Worm (Caenorhabditis elegans) whole organism, L3 larva: ENCODE data around the gene K09C4.7.

Experiments used
- ZK546.5 ChIP-seq: sonication (generic microtip); optimal IDR thresholded peaks from 2 replicates; lab custom pipeline; 2017; ENCODE audit warnings: missing biosample characterization, missing genetic modification characterization
- aly-2 ChIP-seq: fragments of 150-350 bp; optimal IDR thresholded peaks from 2 replicates; lab custom pipeline; 2014; ENCODE audit warnings: missing biosample characterization, missing genetic modification characterization
- ceh-16 ChIP-seq: sonication (generic microtip); optimal IDR thresholded peaks from 2 replicates; lab custom pipeline; 2017; ENCODE audit warnings: missing biosample characterization, missing genetic modification characterization
- ceh-82 ChIP-seq: fragments of 150-350 bp; optimal IDR thresholded peaks from 2 replicates; lab custom pipeline; 2014; ENCODE audit warnings: missing biosample characterization, missing genetic modification characterization
- daf-12 ChIP-seq: fragments of 150-350 bp; optimal IDR thresholded peaks from 2 replicates; lab custom pipeline; 2014; ENCODE audit warnings: missing biosample characterization, missing genetic modification reagents, missing genetic modification characterization
- egl-27 ChIP-seq: sonication (generic microtip); optimal IDR thresholded peaks from 4 replicates; lab custom pipeline; 2017; ENCODE audit warnings: missing biosample characterization, missing genetic modification reagents, missing genetic modification characterization
- egl-5 ChIP-seq: fragments of 150-350 bp; optimal IDR thresholded peaks from 2 replicates; lab custom pipeline; 2017; ENCODE audit warnings: missing biosample characterization, missing genetic modification reagents, missing genetic modification characterization, inconsistent platforms
- elt-1 ChIP-seq: fragments of 150-350 bp; optimal IDR thresholded peaks from 2 replicates; lab custom pipeline; 2014; ENCODE audit warnings: missing biosample characterization, missing genetic modification characterization
- elt-2 ChIP-seq: sonication (generic microtip); optimal IDR thresholded peaks from 2 replicates; lab custom pipeline; 2016; ENCODE audit warnings: missing genetic modification reagents, mild to moderate bottlenecking, missing genetic modification characterization, missing compliant biosample characterization
- elt-3 ChIP-seq, 3 experiments: fragments of 150-350 bp in 1 of 3; sonication (generic microtip) in 2 of 3; optimal IDR thresholded peaks; 2 replicates in 2 of 3; 4 replicates in 1 of 3; lab custom pipeline; 2014 to 2017; ENCODE audit warnings: missing biosample characterization in 3 of 3, missing genetic modification characterization in 3 of 3
- fkh-10 ChIP-seq: sonication (generic microtip); optimal IDR thresholded peaks from 2 replicates; lab custom pipeline; 2017; ENCODE audit warnings: missing biosample characterization, missing genetic modification reagents, missing genetic modification characterization
- fkh-2 ChIP-seq: fragments of 150-350 bp; optimal IDR thresholded peaks from 2 replicates; lab custom pipeline; 2014; ENCODE audit warnings: missing biosample characterization, missing genetic modification reagents, missing genetic modification characterization
- fos-1 ChIP-seq: fragments of 150-350 bp; optimal IDR thresholded peaks from 2 replicates; lab custom pipeline; 2014; ENCODE audit warnings: missing biosample characterization, missing genetic modification characterization
- lin-15B ChIP-seq: fragments of 150-350 bp; optimal IDR thresholded peaks from 2 replicates; lab custom pipeline; 2014; ENCODE audit warnings: missing biosample characterization, missing genetic modification characterization
- lin-39 ChIP-seq: fragments of 150-350 bp; optimal IDR thresholded peaks from 2 replicates; lab custom pipeline; 2018; ENCODE audit warnings: missing biosample characterization, missing genetic modification reagents, missing genetic modification characterization
- lsy-12 ChIP-seq: sonication (generic microtip); optimal IDR thresholded peaks from 2 replicates; lab custom pipeline; 2016; ENCODE audit warnings: mild to moderate bottlenecking, missing genetic modification characterization, missing compliant biosample characterization
- mml-1 ChIP-seq: fragments of 150-350 bp; sonication (generic microtip); optimal IDR thresholded peaks from 3 replicates; lab custom pipeline; 2014; ENCODE audit warnings: missing biosample characterization, missing genetic modification characterization
- nfya-1 ChIP-seq: sonication (generic microtip); optimal IDR thresholded peaks from 2 replicates; lab custom pipeline; 2017; ENCODE audit warnings: missing genetic modification characterization, mild to moderate bottlenecking, missing compliant biosample characterization, antibody characterized with exemption, moderate library complexity; ENCODE audit not compliant: insufficient read depth
- nhr-11 ChIP-seq: fragments of 150-350 bp; optimal IDR thresholded peaks from 2 replicates; lab custom pipeline; 2014; ENCODE audit warnings: missing biosample characterization, missing genetic modification characterization
- nhr-12 ChIP-seq: fragments of 150-350 bp; optimal IDR thresholded peaks from 2 replicates; lab custom pipeline; 2014; ENCODE audit warnings: missing biosample characterization, missing genetic modification characterization
- nhr-23 ChIP-seq: fragments of 150-350 bp; optimal IDR thresholded peaks from 2 replicates; lab custom pipeline; 2014; ENCODE audit warnings: missing biosample characterization, missing genetic modification reagents, missing genetic modification characterization
- nhr-237 ChIP-seq: fragments of 150-350 bp; optimal IDR thresholded peaks from 2 replicates; lab custom pipeline; 2014; ENCODE audit warnings: missing biosample characterization, missing genetic modification characterization
- nhr-25 ChIP-seq: sonication (generic microtip); optimal IDR thresholded peaks from 2 replicates; lab custom pipeline; 2017; ENCODE audit warnings: missing biosample characterization, missing genetic modification characterization
- nhr-43 ChIP-seq: sonication (generic microtip); optimal IDR thresholded peaks from 2 replicates; lab custom pipeline; 2016; ENCODE audit warnings: mild to moderate bottlenecking, missing genetic modification characterization, missing compliant biosample characterization; ENCODE audit not compliant: poor library complexity, severe bottlenecking
- nhr-67 ChIP-seq: fragments of 150-350 bp; optimal IDR thresholded peaks from 2 replicates; lab custom pipeline; 2014; ENCODE audit warnings: missing biosample characterization, missing genetic modification characterization
- nhr-77 ChIP-seq: fragments of 150-350 bp; optimal IDR thresholded peaks from 2 replicates; lab custom pipeline; 2014; ENCODE audit warnings: missing biosample characterization, missing genetic modification characterization
- pha-4 ChIP-seq: fragments of 150-350 bp; optimal IDR thresholded peaks from 2 replicates; lab custom pipeline; 2014; ENCODE audit warnings: missing biosample characterization, missing genetic modification reagents, missing genetic modification characterization
- pqm-1 ChIP-seq: fragments of 150-350 bp; optimal IDR thresholded peaks from 2 replicates; lab custom pipeline; 2017; ENCODE audit warnings: missing biosample characterization, missing genetic modification characterization, inconsistent platforms
- sea-2 ChIP-seq: fragments of 150-350 bp; sonication (generic microtip); optimal IDR thresholded peaks from 4 replicates; lab custom pipeline; 2014; ENCODE audit warnings: missing biosample characterization, missing genetic modification reagents, missing genetic modification characterization
- skn-1 ChIP-seq: fragments of 150-350 bp; optimal IDR thresholded peaks from 2 replicates; lab custom pipeline; 2014; ENCODE audit warnings: missing biosample characterization, missing genetic modification characterization
- tbx-2 ChIP-seq: sonication (generic microtip); optimal IDR thresholded peaks from 2 replicates; lab custom pipeline; 2016; ENCODE audit warnings: mild to moderate bottlenecking, missing genetic modification characterization, missing compliant biosample characterization
- unc-39 ChIP-seq: sonication (generic microtip); optimal IDR thresholded peaks from 4 replicates; lab custom pipeline; 2017; ENCODE audit warnings: missing biosample characterization, missing genetic modification characterization
- zag-1 ChIP-seq: fragments of 150-350 bp; optimal IDR thresholded peaks from 2 replicates; lab custom pipeline; 2014; ENCODE audit warnings: missing biosample characterization, missing genetic modification characterization
- ztf-11 ChIP-seq: fragments of 150-350 bp; optimal IDR thresholded peaks from 2 replicates; lab custom pipeline; 2014; ENCODE audit warnings: missing biosample characterization, missing genetic modification characterization
- ztf-4 ChIP-seq: fragments of 150-350 bp; optimal IDR thresholded peaks from 2 replicates; lab custom pipeline; 2014; ENCODE audit warnings: missing biosample characterization, missing genetic modification characterization

K09C4.7 gene

DNA sequence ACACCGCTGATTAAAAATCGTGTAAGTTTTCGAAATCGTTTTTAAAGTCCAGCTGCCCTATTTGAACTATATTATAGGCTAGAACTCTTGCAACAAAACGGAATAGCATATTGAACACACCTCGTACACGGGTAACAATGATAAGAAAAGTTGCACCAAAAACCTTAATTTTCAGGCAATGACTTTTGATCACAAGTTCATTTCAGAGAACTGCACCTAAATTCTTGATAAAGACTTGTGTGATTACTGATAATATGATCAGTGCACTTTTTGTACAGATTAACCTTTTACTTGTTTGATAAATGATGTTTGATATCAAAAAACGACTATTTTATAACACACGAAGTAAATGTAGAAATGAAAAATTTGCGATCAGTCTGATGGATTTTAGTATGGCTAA, 25.1 kb downstream of the K09C4.7 start:
- TF ChIP-seq sea-2 (GFP tag; lab: Kevin White, UChicago) (no peak), nhr-43 (tag; lab: Kevin White, UChicago) (no peak), pqm-1 (tag; lab: Kevin White, UChicago) (peak; percentile 87), elt-2 (tag; lab: Kevin White, UChicago) (peak; percentile 88), zag-1 (tag; lab: Kevin White, UChicago) (no peak)

DNA sequence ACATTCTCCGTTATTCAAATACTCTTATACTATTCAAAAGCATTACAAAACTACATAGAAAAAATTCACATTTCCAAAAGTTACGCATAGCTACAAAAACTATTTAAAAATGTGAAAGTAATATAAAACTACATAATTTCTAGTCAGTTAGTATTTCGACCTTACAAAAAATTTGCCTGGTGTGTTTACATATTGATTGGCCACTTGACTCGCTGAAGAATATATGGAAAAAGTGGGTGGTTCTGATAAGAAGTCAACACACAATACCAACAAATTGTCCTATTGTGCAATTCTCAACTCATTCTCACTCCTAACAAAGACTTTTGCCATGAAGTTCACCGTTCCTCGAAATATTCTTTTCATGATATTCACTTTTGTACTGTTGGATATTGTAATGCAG, 25.9 kb downstream of the K09C4.7 start, which contains the start of gene K09C4.1:
Gene K09C4.1 (plus strand): TSS at position 301 of the 400 bp plus-strand sequence.
- TF ChIP-seq daf-12 (tag; lab: Kevin White, UChicago) = no peak
- TF ChIP-seq nhr-25 (tag; lab: Kevin White, UChicago) = no peak
- TF ChIP-seq egl-27 (tag; lab: Kevin White, UChicago) = no peak
- no peak for TF ChIP-seq lin-39 (tag; lab: Kevin White, UChicago)
- no peak for TF ChIP-seq skn-1
- no peak for TF ChIP-seq pha-4 (tag; lab: Kevin White, UChicago)
- TF ChIP-seq unc-39 = no peak
- no peak for TF ChIP-seq nhr-23 (tag; lab: Kevin White, UChicago)
- no peak for TF ChIP-seq nhr-12
- no peak for TF ChIP-seq nhr-237 (tag; lab: Kevin White, UChicago)

DNA sequence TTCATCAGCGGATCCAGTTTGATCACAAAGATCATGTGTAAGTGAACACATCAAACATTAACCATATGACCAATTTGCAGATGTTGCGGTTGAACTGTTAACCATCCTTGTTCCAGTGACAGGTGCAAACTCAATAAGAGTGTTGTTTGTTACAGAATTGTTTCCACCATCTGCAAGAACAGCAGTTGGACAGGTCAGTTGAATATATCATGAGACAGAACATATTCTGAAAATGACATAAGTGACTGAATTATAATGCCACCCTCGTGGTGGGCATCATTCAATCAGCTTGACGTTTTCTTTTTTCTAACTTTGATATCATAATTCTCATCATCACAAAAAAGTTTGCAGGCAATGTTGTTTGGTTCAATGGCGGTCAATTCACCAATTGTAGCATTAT, 27.9 kb downstream of the K09C4.7 start:
- no peak for TF ChIP-seq lin-15B (tag; lab: Kevin White, UChicago)
- no peak for TF ChIP-seq skn-1
- TF ChIP-seq nhr-43 (tag; lab: Kevin White, UChicago) = no peak
- no peak for TF ChIP-seq ceh-16 (tag; lab: Kevin White, UChicago)
- no peak for TF ChIP-seq egl-27 (tag; lab: Kevin White, UChicago)
- no peak for TF ChIP-seq nhr-12
- no peak for TF ChIP-seq nhr-11 (tag; lab: Kevin White, UChicago)
- no peak for TF ChIP-seq elt-3 (tag; optimal IDR thresholded peaks at IDR 0.05; lab: Kevin White, UChicago)
- no peak for TF ChIP-seq ztf-4 (tag; lab: Kevin White, UChicago)
- TF ChIP-seq nfya-1 (tag; lab: Kevin White, UChicago) = no peak
- no peak for TF ChIP-seq ceh-82 (tag; lab: Kevin White, UChicago)
- TF ChIP-seq fkh-2 = no peak
- TF ChIP-seq nhr-25 (tag; lab: Kevin White, UChicago) = no peak
- no peak for TF ChIP-seq zag-1 (tag; lab: Kevin White, UChicago)
- TF ChIP-seq fkh-10 = no peak
- no peak for TF ChIP-seq pqm-1 (tag; lab: Kevin White, UChicago)
- TF ChIP-seq unc-39 = no peak
- TF ChIP-seq elt-1 = no peak
- TF ChIP-seq lsy-12 (tag; lab: Kevin White, UChicago) = no peak
- TF ChIP-seq elt-2 (tag; lab: Kevin White, UChicago) = no peak
- TF ChIP-seq, all 47 proteins: peak for 0

DNA sequence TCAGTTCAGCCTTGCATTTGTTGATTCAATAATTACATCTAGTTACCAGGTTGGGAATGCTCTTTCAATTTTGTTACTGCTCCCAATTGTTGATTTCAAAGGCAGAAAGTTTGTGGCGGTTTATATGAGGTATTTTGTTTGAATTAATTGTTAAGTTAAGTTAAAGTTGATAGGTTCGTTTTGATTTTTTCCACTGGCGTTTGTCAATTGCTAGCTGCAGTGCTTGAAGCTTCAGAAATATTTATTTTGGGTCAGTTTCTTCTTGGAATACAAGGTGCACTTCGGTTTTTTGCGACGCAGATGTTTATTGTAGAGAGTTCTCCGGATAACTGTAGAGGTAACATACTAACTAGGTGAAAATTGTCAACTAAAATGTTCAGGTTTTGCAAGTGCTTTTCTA, 29.1 kb downstream of the K09C4.7 start, which contains the start of gene F11D5.5:
Gene F11D5.5 (plus strand): TSS at position 301 of the 400 bp plus-strand sequence.
- TF ChIP-seq aly-2 = no peak

DNA sequence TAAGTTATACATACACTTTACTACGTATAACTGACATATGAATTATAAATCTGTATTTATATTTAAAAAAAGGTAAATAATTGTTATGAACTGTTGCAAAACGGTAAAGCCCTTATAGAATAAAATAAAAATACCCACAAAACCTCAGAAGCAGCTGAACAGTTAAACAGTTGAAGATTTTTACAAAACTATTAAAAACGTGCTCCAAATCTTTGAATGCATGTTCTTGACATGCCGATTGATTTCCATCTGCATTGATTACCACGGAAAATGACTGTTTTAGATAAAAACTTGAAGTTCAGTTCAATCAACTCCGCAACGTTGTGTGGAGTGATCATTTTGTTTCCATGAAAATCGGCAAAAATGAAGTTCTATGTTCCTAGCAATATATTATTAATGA, 31.4 kb downstream of the K09C4.7 start, which contains the start of gene F11D5.7:
Gene F11D5.7 (plus strand): TSS at position 301 of the 400 bp plus-strand sequence.
- TF ChIP-seq nhr-23 (tag; lab: Kevin White, UChicago) = no peak
- no peak for TF ChIP-seq nhr-11 (tag; lab: Kevin White, UChicago)
- no peak for TF ChIP-seq zag-1 (tag; lab: Kevin White, UChicago)
- TF ChIP-seq ceh-82 (tag; lab: Kevin White, UChicago) = no peak
- TF ChIP-seq nhr-43 (tag; lab: Kevin White, UChicago) = no peak
- no peak for TF ChIP-seq daf-12 (tag; lab: Kevin White, UChicago)
- TF ChIP-seq lin-15B (tag; lab: Kevin White, UChicago) = no peak
- TF ChIP-seq fos-1 (tag; lab: Kevin White, UChicago) = no peak
- no peak for TF ChIP-seq ZK546.5 (tag; lab: Kevin White, UChicago)
- TF ChIP-seq mml-1 = no peak
- TF ChIP-seq tbx-2 (tag; lab: Kevin White, UChicago) = no peak
- TF ChIP-seq nhr-77 (tag; lab: Kevin White, UChicago) = no peak
- TF ChIP-seq egl-5 (tag; lab: Kevin White, UChicago) = no peak
- TF ChIP-seq ztf-11 (tag; lab: Kevin White, UChicago) = no peak
- TF ChIP-seq ceh-16 (tag; lab: Kevin White, UChicago) = no peak
- no peak for TF ChIP-seq nhr-67 (tag; lab: Kevin White, UChicago)
